ENCODE assay signal across 5 fruit fly cellular contexts in the genomic region with DNA sequence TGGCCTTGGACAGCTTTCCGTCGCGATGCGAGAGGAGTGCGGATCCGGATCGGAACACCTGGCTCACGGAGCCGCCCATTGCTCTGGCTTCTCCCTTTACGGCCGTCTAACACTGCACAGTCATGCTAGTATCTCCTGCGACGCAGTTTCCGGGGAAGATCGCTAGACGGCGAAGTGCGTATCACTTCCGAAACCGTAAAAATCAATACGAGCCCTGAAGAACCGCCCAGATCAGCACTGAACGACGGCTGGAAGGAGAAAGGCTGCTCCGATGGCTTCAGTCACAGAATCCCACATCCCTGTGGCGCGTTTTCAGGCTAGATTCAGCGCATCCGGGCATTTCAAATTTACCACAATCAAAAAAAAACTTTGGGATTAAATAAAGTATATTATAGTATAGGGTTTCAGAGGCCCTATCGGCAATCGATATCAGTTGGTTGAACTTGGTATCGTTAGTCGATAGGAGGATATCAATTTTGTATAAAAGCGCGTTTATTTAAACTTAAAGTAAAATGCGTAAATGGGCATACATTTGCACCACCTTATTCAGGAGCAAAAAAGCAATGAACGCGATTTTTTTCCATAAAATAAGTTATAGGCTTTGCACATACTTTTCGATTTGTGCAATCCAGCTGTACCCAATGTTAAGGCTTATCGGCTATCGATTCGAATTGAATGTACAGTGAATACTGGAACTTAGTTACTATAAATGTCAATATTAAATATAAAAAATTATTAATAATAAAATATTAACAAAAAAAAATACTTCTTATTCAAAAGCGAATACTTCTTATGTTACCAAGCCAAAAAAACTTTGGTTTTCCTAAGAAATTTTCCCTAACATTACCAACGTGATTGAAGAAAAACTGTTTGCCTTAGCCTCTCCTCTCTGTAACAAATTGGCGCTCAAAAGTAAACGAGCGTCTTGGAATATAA.
TF ChIP-seq lines count a peak whose summit lies in the region.

A gene (minus strand): TSS at position 435 of the 936 bp plus-strand sequence.
A gene (plus strand): TSS at position 921 of the 936 bp plus-strand sequence.

TF ChIP-seq in whole organism, adult, 20 proteins besides CTCF, POLR2A, EP300 and RAD21 (continued from another document):
- peak; percentile 82 for TF ChIP-seq bab1 (GFP tag; optimal IDR thresholded peaks at IDR 0.05; lab: Kevin White, UChicago)
- TF ChIP-seq tj (GFP tag; optimal IDR thresholded peaks at IDR 0.05; lab: Kevin White, UChicago): peak; percentile 70
- peak; percentile 93 for TF ChIP-seq CG11617 (GFP tag; optimal IDR thresholded peaks at IDR 0.05; lab: Kevin White, UChicago)
- TF ChIP-seq CG7101 (tag; optimal IDR thresholded peaks at IDR 0.05; lab: Kevin White, UChicago): peak; percentile 97
- TF ChIP-seq Mnt (GFP tag; optimal IDR thresholded peaks at IDR 0.05; lab: Kevin White, UChicago): peak; percentile 50

TF ChIP-seq in whole organism, embryonic, 481 proteins besides CTCF, POLR2A, EP300 and RAD21 (continued from another document and continues in another):
- TF ChIP-seq CG12104 (GFP tag; optimal IDR thresholded peaks at IDR 0.05; lab: Kevin White, UChicago) (peak; percentile 92), CG14441 (GFP tag; IDR thresholded peaks at IDR 0.05; lab: Robert Waterston, UW) (peak; percentile 99), Lhr (GFP tag; optimal IDR thresholded peaks at IDR 0.05; lab: Kevin White, UChicago) (no peak), CG8281 (tag; optimal IDR thresholded peaks at IDR 0.05; lab: Kevin White, UChicago) (no peak), CG10321 (GFP tag; IDR thresholded peaks at IDR 0.05; lab: Robert Waterston, UW) (peak; percentile 85), Vsx1 (GFP tag; optimal IDR thresholded peaks at IDR 0.05; lab: Kevin White, UChicago) (no peak), sug (tag; optimal IDR thresholded peaks at IDR 0.05; lab: Kevin White, UChicago) (peak; percentile 95), seq (GFP tag; IDR thresholded peaks at IDR 0.05; lab: Robert Waterston, UW) (peak; percentile 98), sr (GFP tag; IDR thresholded peaks at IDR 0.05; lab: Robert Waterston, UW) (peak; percentile 48; the same call in 1 of the 3 replicates), cato (GFP tag; optimal IDR thresholded peaks at IDR 0.05; lab: Kevin White, UChicago; ENCODE audit: borderline replicate concordance) (peak; percentile 94), CG15601 (tag; optimal IDR thresholded peaks at IDR 0.05; lab: Kevin White, UChicago) (peak; percentile 97), grn (GFP tag; optimal IDR thresholded peaks at IDR 0.05; lab: Kevin White, UChicago) (no peak), hth (optimal IDR thresholded peaks at IDR 0.05; lab: Kevin White, UChicago) (no peak), Rx (GFP tag; IDR thresholded peaks at IDR 0.05; lab: Robert Waterston, UW) (peak; percentile 96), aop (GFP tag; IDR thresholded peaks at IDR 0.05; lab: Robert Waterston, UW) (peak; percentile 94), CG2116 (GFP tag; optimal IDR thresholded peaks at IDR 0.05; lab: Kevin White, UChicago) (peak; percentile 83), CG11723 (GFP tag; optimal IDR thresholded peaks at IDR 0.05; lab: Kevin White, UChicago) (no peak), CG11085 (GFP tag; IDR thresholded peaks at IDR 0.05; lab: Robert Waterston, UW) (peak; percentile 96), Gsc (GFP tag; IDR thresholded peaks at IDR 0.05; lab: Robert Waterston, UW) (peak; percentile 91), CG13624 (GFP tag; optimal IDR thresholded peaks at IDR 0.05; lab: Kevin White, UChicago) (no peak), fd102C (GFP tag; optimal IDR thresholded peaks at IDR 0.05; lab: Kevin White, UChicago) (peak; percentile 52), NC2β (GFP tag; optimal IDR thresholded peaks at IDR 0.05; lab: Kevin White, UChicago) (peak; percentile 67), H2.0 (GFP tag; IDR thresholded peaks at IDR 0.05; lab: Robert Waterston, UW) (peak; percentile 99), CG7357 (GFP tag; IDR thresholded peaks at IDR 0.05; lab: Robert Waterston, UW) (peak; percentile 88), CG12236 (GFP tag; optimal IDR thresholded peaks at IDR 0.05; lab: Kevin White, UChicago) (peak; percentile 34), maf-S (GFP tag; optimal IDR thresholded peaks at IDR 0.05; lab: Kevin White, UChicago) (peak; percentile 55), CG13894 (tag; optimal IDR thresholded peaks at IDR 0.05; lab: Kevin White, UChicago) (no peak), ssp (GFP tag; IDR thresholded peaks at IDR 0.05; lab: Robert Waterston, UW) (peak; percentile 88), CG2875 (GFP tag; optimal IDR thresholded peaks at IDR 0.05; lab: Kevin White, UChicago) (peak; percentile 90)

TF ChIP-seq in whole organism, prepupa, 60 proteins besides CTCF, POLR2A, EP300 and RAD21 (continued from another document and continues in another):
- peak; percentile 92 for TF ChIP-seq CG3032 (tag; optimal IDR thresholded peaks at IDR 0.05; lab: Kevin White, UChicago)
- peak in 1 of 2 experiments; percentile 97 for TF ChIP-seq ss (GFP tag; optimal IDR thresholded peaks at IDR 0.05; lab: Kevin White, UChicago)
- peak; percentile 93 for TF ChIP-seq Sox15 (GFP tag; optimal IDR thresholded peaks at IDR 0.05; lab: Kevin White, UChicago)
- TF ChIP-seq Smox (GFP tag; optimal IDR thresholded peaks at IDR 0.05; lab: Kevin White, UChicago): peak; percentile 91
- TF ChIP-seq Gug (GFP tag; IDR thresholded peaks at IDR 0.05; lab: Robert Waterston, UW): peak; percentile 84
- peak; percentile 93 for TF ChIP-seq CG31627 (GFP tag; optimal IDR thresholded peaks at IDR 0.05; lab: Kevin White, UChicago)
- peak; percentile 90 for TF ChIP-seq topi (GFP tag; optimal IDR thresholded peaks at IDR 0.05; lab: Kevin White, UChicago)
- TF ChIP-seq spab (GFP tag; optimal IDR thresholded peaks at IDR 0.05; lab: Kevin White, UChicago): no peak
- TF ChIP-seq Hr39 (GFP tag; optimal IDR thresholded peaks at IDR 0.05; lab: Kevin White, UChicago): peak; percentile 93
- peak; percentile 78 for TF ChIP-seq CG11294 (GFP tag; IDR thresholded peaks at IDR 0.05; lab: Robert Waterston, UW)
- no peak for TF ChIP-seq Eip75B (GFP tag; optimal IDR thresholded peaks at IDR 0.05; lab: Kevin White, UChicago)
- TF ChIP-seq CG34406 (GFP tag; optimal IDR thresholded peaks at IDR 0.05; lab: Kevin White, UChicago): peak; percentile 99
- TF ChIP-seq salr (GFP tag; optimal IDR thresholded peaks at IDR 0.05; lab: Kevin White, UChicago): peak in 1 of 2 experiments; percentile 93
- TF ChIP-seq esn (GFP tag; optimal IDR thresholded peaks at IDR 0.05; lab: Kevin White, UChicago): peak; percentile 96
- peak; percentile 97 for TF ChIP-seq svp (GFP tag; lab: Kevin White, UChicago)
- peak; percentile 91 for TF ChIP-seq lz (GFP tag; optimal IDR thresholded peaks at IDR 0.05; lab: Kevin White, UChicago)
- TF ChIP-seq Sox102F (GFP tag; optimal IDR thresholded peaks at IDR 0.05; lab: Kevin White, UChicago): peak; percentile 94
- peak; percentile 94 for TF ChIP-seq Sox14 (GFP tag; optimal IDR thresholded peaks at IDR 0.05; lab: Kevin White, UChicago)
- TF ChIP-seq dac (GFP tag; optimal IDR thresholded peaks at IDR 0.05; lab: Kevin White, UChicago): no peak
- TF ChIP-seq Met (GFP tag; optimal IDR thresholded peaks at IDR 0.05; lab: Kevin White, UChicago): peak; percentile 95
- no peak for TF ChIP-seq net (GFP tag; optimal IDR thresholded peaks at IDR 0.05; lab: Kevin White, UChicago)
- peak; percentile 98 for TF ChIP-seq eg (GFP tag; IDR thresholded peaks at IDR 0.05; lab: Robert Waterston, UW)
- no peak for TF ChIP-seq CG6276 (GFP tag; optimal IDR thresholded peaks at IDR 0.05; lab: Kevin White, UChicago)
- TF ChIP-seq CG9139 (GFP tag; optimal IDR thresholded peaks at IDR 0.05; lab: Kevin White, UChicago): no peak
- no peak for TF ChIP-seq CG4318 (GFP tag; optimal IDR thresholded peaks at IDR 0.05; lab: Kevin White, UChicago)
- no peak for TF ChIP-seq CG3919 (GFP tag; optimal IDR thresholded peaks at IDR 0.05; lab: Kevin White, UChicago)
- peak; percentile 99 for TF ChIP-seq CG15336 (GFP tag; IDR thresholded peaks at IDR 0.05; lab: Robert Waterston, UW)
- TF ChIP-seq vri (GFP tag; optimal IDR thresholded peaks at IDR 0.05; lab: Kevin White, UChicago): no peak
- peak; percentile 89 for TF ChIP-seq CG16779 (tag; optimal IDR thresholded peaks at IDR 0.05; lab: Kevin White, UChicago)
- no peak for TF ChIP-seq CG6854 (GFP tag; optimal IDR thresholded peaks at IDR 0.05; lab: Kevin White, UChicago)

TF ChIP-seq in whole organism, pupa, 21 proteins besides CTCF, POLR2A, EP300 and RAD21 (continued from another document):
- peak; percentile 99 for TF ChIP-seq CG15710 (tag; optimal IDR thresholded peaks at IDR 0.05; lab: Kevin White, UChicago)
- no peak for TF ChIP-seq Pif1A (GFP tag; optimal IDR thresholded peaks at IDR 0.05; lab: Kevin White, UChicago)
- TF ChIP-seq Snoo (tag; optimal IDR thresholded peaks at IDR 0.05; lab: Kevin White, UChicago): no peak

TF ChIP-seq in whole organism, wandering third instar larva, 38 proteins besides CTCF, POLR2A, EP300 and RAD21 (continued from another document):
- no peak for TF ChIP-seq pan (optimal IDR thresholded peaks at IDR 0.05; lab: Kevin White, UChicago)
- peak; percentile 93 for TF ChIP-seq ey (GFP tag; optimal IDR thresholded peaks at IDR 0.05; lab: Kevin White, UChicago)
- TF ChIP-seq sv (GFP tag; optimal IDR thresholded peaks at IDR 0.05; lab: Kevin White, UChicago): peak; percentile 89
- peak; percentile 97 for TF ChIP-seq psq (GFP tag; optimal IDR thresholded peaks at IDR 0.05; lab: Kevin White, UChicago)
- peak; percentile 99 for TF ChIP-seq rgr (GFP tag; optimal IDR thresholded peaks at IDR 0.05; lab: Kevin White, UChicago)
- TF ChIP-seq foxo (GFP tag; optimal IDR thresholded peaks at IDR 0.05; lab: Kevin White, UChicago): peak in 1 of 2 experiments; percentile 98
